Fruit fly (Drosophila melanogaster) whole organism, prepupa: ENCODE results near the gene CG11498.

Experiments
- Blimp-1 ChIP-seq: fragments of 200-800 bp; sonication (Bioruptor generic); optimal IDR thresholded peaks from 3 replicates; lab custom pipeline; 2017; ENCODE audit warnings: missing biosample characterization, missing genetic modification characterization, mild to moderate bottlenecking, moderate library complexity, missing genetic modification reagents
- CG7368 ChIP-seq: fragments of 200-800 bp; sonication (Bioruptor generic); optimal IDR thresholded peaks from 3 replicates; lab custom pipeline; 2016; ENCODE audit warnings: missing biosample characterization, missing genetic modification characterization
- Eip78C ChIP-seq: fragments of 200-800 bp; sonication (Bioruptor generic); peaks from one replicate; lab custom pipeline; 2016; ENCODE audit warnings: missing biosample characterization, missing genetic modification characterization
- Eip93F ChIP-seq: fragments of 200-800 bp; sonication (Bioruptor generic); optimal IDR thresholded peaks from 2 replicates; lab custom pipeline; 2016; ENCODE audit warnings: missing biosample characterization, mild to moderate bottlenecking, missing genetic modification characterization
- Hr4 ChIP-seq: fragments of 200-800 bp; sonication (Bioruptor generic); optimal IDR thresholded peaks from 3 replicates; lab custom pipeline; 2016; ENCODE audit warnings: missing biosample characterization, missing genetic modification characterization
- Smox ChIP-seq: fragments of 200-800 bp; sonication (Bioruptor generic); optimal IDR thresholded peaks from 3 replicates; lab custom pipeline; 2016; ENCODE audit warnings: missing biosample characterization, missing genetic modification characterization
- Sox15 ChIP-seq: fragments of 200-800 bp; sonication (Bioruptor generic); optimal IDR thresholded peaks from 3 replicates; lab custom pipeline; 2016; ENCODE audit warnings: missing biosample characterization, missing genetic modification characterization
- achi ChIP-seq: fragments of 200-800 bp; sonication (Bioruptor generic); optimal IDR thresholded peaks from 3 replicates; lab custom pipeline; 2016; ENCODE audit warnings: missing biosample characterization, missing genetic modification characterization
- dsx ChIP-seq: fragments of 200-800 bp; optimal IDR thresholded peaks from 3 replicates; lab custom pipeline; 2019; ENCODE audit warnings: missing biosample characterization, mild to moderate bottlenecking, missing genetic modification characterization, moderate library complexity; ENCODE audit not compliant: poor library complexity, severe bottlenecking
- fd85E ChIP-seq: fragments of 200-800 bp; sonication (Bioruptor generic); optimal IDR thresholded peaks from 3 replicates; lab custom pipeline; 2016; ENCODE audit warnings: missing biosample characterization, missing genetic modification characterization
- lz ChIP-seq: fragments of 200-800 bp; sonication (Bioruptor generic); optimal IDR thresholded peaks from 3 replicates; lab custom pipeline; 2016; ENCODE audit warnings: missing biosample characterization, missing genetic modification characterization
- pdm3 ChIP-seq: fragments of 200-800 bp; sonication (Bioruptor generic); optimal IDR thresholded peaks from 3 replicates; lab custom pipeline; 2016; ENCODE audit warnings: missing biosample characterization, missing genetic modification characterization
- ss ChIP-seq, 2 experiments: fragments of 200-800 bp; sonication (Bioruptor generic); optimal IDR thresholded peaks; 2 replicates in 1 of 2; 3 replicates in 1 of 2; lab custom pipeline; 2017 to 2018; ENCODE audit warnings: mild to moderate bottlenecking in 2 of 2, missing biosample characterization in 2 of 2, missing genetic modification characterization in 2 of 2, moderate library complexity in 1 of 2
- svp ChIP-seq: fragments of 200-800 bp; sonication (Bioruptor generic); peaks from one replicate; lab custom pipeline; 2016; ENCODE audit warnings: missing biosample characterization, missing genetic modification characterization

DNA sequence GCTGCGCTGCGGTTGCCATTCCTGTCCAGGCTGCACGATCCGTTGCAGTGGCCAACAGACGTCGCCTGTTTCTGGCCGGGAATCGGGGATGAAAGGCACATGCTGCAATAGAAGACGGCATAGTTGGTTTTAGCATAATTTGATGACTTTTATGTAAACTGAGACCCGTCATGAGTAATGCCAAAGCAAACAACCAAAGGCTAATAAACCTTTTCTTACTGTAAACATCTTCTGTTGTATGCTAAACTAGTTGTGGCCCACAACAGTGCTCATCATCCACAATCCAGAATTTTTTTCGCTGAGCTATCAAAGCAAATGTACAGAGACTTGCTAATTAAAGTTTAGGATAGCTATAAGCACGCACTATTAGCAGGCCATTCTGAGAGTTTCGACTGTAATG, 38.5 kb upstream of the CG11498 start:
- TF ChIP-seq Eip93F (GFP tag; lab: Kevin White, UChicago) (no peak), pdm3 (GFP tag; lab: Kevin White, UChicago) (no peak), Eip78C (GFP tag; lab: Kevin White, UChicago) (no peak), CG7368 (no peak), Sox15 (no peak), Smox (GFP tag; lab: Kevin White, UChicago) (no peak), lz (GFP tag; lab: Kevin White, UChicago) (no peak), Hr4 (GFP tag; lab: Kevin White, UChicago) (no peak), fd85E (no peak), dsx (GFP tag; lab: Kevin White, UChicago) (no peak), achi (GFP tag; lab: Kevin White, UChicago) (no peak), Blimp-1 (GFP tag; lab: Kevin White, UChicago) (no peak), svp (GFP tag; lab: Kevin White, UChicago) (no peak), ss (GFP tag; optimal IDR thresholded peaks at IDR 0.05; lab: Kevin White, UChicago) (no peak)
